Fruit fly (Drosophila melanogaster): Measurements from ENCODE around the gene ci.

DNA sequence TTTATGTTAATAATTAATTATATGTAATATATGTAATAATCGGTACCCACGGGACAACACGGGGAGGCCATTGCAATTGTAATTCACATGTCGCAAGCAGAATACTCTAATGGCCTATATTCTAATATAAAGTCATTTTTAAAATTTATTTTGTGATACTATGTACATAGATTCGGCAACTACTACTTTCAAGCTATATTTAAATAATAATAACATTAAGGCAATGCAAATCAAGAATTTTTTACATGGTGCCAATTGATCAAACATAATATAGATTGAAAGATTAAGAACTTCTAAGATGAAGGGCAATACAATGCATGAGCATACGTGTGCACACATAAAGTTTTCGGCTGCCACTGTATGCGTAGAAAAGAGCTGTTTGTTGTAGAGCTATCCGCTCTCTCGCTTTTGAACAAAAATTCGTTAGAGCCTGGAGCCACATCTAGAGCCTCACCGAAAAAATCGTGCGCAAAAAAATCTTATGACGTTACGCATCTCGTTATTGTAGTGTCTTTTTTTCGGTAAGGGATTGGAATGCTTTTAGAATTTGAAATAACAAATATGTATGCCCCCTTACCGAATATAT lies 9.8 kb downstream of the ci start:
- TF ChIP-seq bab1 (GFP tag; optimal IDR thresholded peaks at IDR 0.05) (no peak), CG1620 (GFP tag; optimal IDR thresholded peaks at IDR 0.05) (no peak), cnc (optimal IDR thresholded peaks at IDR 0.05) (no peak), CG7045 (GFP tag; optimal IDR thresholded peaks at IDR 0.05) (no peak)
